Worm (Caenorhabditis elegans) whole organism, mixed stage, embryonic: ENCODE data around the gene W01B6.5.

Experiments
- blmp-1 ChIP-seq: fragments of 150-350 bp; optimal IDR thresholded peaks from 2 replicates; lab custom pipeline; 2014; ENCODE audit warnings: missing biosample characterization, missing genetic modification characterization
- ceh-83 ChIP-seq: fragments of 200-800 bp; sonication (Bioruptor generic); optimal IDR thresholded peaks from 2 replicates; lab custom pipeline; 2018; ENCODE audit warnings: mild to moderate bottlenecking, missing genetic modification characterization, missing compliant biosample characterization
- drap-1 ChIP-seq: fragments of 200-800 bp; sonication (Bioruptor generic); optimal IDR thresholded peaks from 3 replicates; lab custom pipeline; 2018; ENCODE audit warnings: mild to moderate bottlenecking, missing genetic modification characterization, missing compliant biosample characterization
- elt-3 ChIP-seq: fragments of 150-350 bp; optimal IDR thresholded peaks from 2 replicates; lab custom pipeline; 2014; ENCODE audit warnings: missing biosample characterization, missing genetic modification characterization
- lin-32 ChIP-seq: fragments of 200-800 bp; sonication (Bioruptor generic); optimal IDR thresholded peaks from 2 replicates; lab custom pipeline; 2018; ENCODE audit warnings: mild to moderate bottlenecking, missing genetic modification characterization, missing compliant biosample characterization
- mep-1 ChIP-seq: fragments of 150-350 bp; optimal IDR thresholded peaks from 2 replicates; lab custom pipeline; 2017; ENCODE audit warnings: missing biosample characterization, missing genetic modification reagents, missing genetic modification characterization, inconsistent platforms
- nhr-12 ChIP-seq: fragments of 150-350 bp; optimal IDR thresholded peaks from 2 replicates; lab custom pipeline; 2014; ENCODE audit warnings: missing biosample characterization, missing genetic modification characterization
- nhr-2 ChIP-seq: fragments of 150-350 bp; optimal IDR thresholded peaks from 2 replicates; lab custom pipeline; 2014; ENCODE audit warnings: missing biosample characterization, missing genetic modification characterization
- snpc-4 ChIP-seq: fragments of 150-350 bp; optimal IDR thresholded peaks from 2 replicates; lab custom pipeline; 2014; ENCODE audit warnings: missing biosample characterization, missing genetic modification characterization
- sptf-1 ChIP-seq: sonication (generic microtip); optimal IDR thresholded peaks from 2 replicates; lab custom pipeline; 2017; ENCODE audit warnings: mild to moderate bottlenecking, missing genetic modification characterization, moderate library complexity, missing compliant biosample characterization

ce11 chrIV:10084323-10084959 is 8.4 kb downstream of the W01B6.5 start, which contains the start of gene W01B6.8:
- no peak for TF ChIP-seq lin-32 (GFP tag; lab: Kevin White, UChicago)
- TF ChIP-seq mep-1 (tag; lab: Kevin White, UChicago), result no peak
- no peak for TF ChIP-seq sptf-1 (tag; lab: Kevin White, UChicago)
- TF ChIP-seq nhr-2, result no peak
- TF ChIP-seq nhr-12, result no peak
- TF ChIP-seq snpc-4, result no peak
- no peak for TF ChIP-seq ceh-83 (GFP tag; lab: Kevin White, UChicago)
- TF ChIP-seq elt-3 (tag; lab: Kevin White, UChicago), result no peak
- no peak for TF ChIP-seq blmp-1 (tag; lab: Kevin White, UChicago)
- TF ChIP-seq drap-1 (GFP tag; lab: Kevin White, UChicago), result no peak
